Worm (Caenorhabditis elegans) whole organism, early embryonic: Measurements from ENCODE around the gene clec-187.

Experiments
- ama-1 ChIP-seq: fragments of 150-350 bp; optimal IDR thresholded peaks from 2 replicates; lab custom pipeline; 2014
- ceh-13 ChIP-seq: fragments of 200-800 bp; sonication (Bioruptor generic); optimal IDR thresholded peaks from 2 replicates; lab custom pipeline; 2018; ENCODE audit warnings: mild to moderate bottlenecking, missing genetic modification characterization, missing compliant biosample characterization
- ceh-36 ChIP-seq: sonication (generic microtip); optimal IDR thresholded peaks from 2 replicates; lab custom pipeline; 2016; ENCODE audit warnings: missing genetic modification characterization, inconsistent platforms, missing compliant biosample characterization
- flt-1 ChIP-seq: fragments of 200-800 bp; sonication (Bioruptor generic); IDR thresholded peaks from 2 replicates; pipeline ENCODE4 v1.3.6; 2022; ENCODE audit warnings: missing genetic modification characterization, missing compliant biosample characterization
- hmbx-1 ChIP-seq: sonication (generic microtip); optimal IDR thresholded peaks from 2 replicates; lab custom pipeline; 2016; ENCODE audit warnings: mild to moderate bottlenecking, missing genetic modification characterization, missing compliant biosample characterization
- hnd-1 ChIP-seq: sonication (generic microtip); optimal IDR thresholded peaks from 2 replicates; lab custom pipeline; 2016; ENCODE audit warnings: missing genetic modification characterization, missing compliant biosample characterization
- pes-1 ChIP-seq: fragments of 200-800 bp; sonication (Bioruptor generic); IDR thresholded peaks from 2 replicates; pipeline ENCODE4 v1.3.6; 2022; ENCODE audit warnings: missing genetic modification reagents, missing genetic modification characterization, missing compliant biosample characterization
- sea-1 ChIP-seq: fragments of 200-800 bp; sonication (Bioruptor generic); conservative IDR thresholded peaks from 2 replicates; pipeline ENCODE4 v1.3.6; 2022; ENCODE audit warnings: missing genetic modification characterization, missing compliant biosample characterization
- tbx-11 ChIP-seq: fragments of 200-800 bp; sonication (Bioruptor generic); IDR thresholded peaks from 2 replicates; pipeline ENCODE4 v1.3.6; 2022; ENCODE audit warnings: missing genetic modification characterization, missing compliant biosample characterization
- tbx-37 ChIP-seq: fragments of 200-800 bp; sonication (Bioruptor generic); conservative IDR thresholded peaks from 2 replicates; pipeline ENCODE4 v1.3.6; 2022; ENCODE audit warnings: missing genetic modification reagents, missing genetic modification characterization, missing compliant biosample characterization

ce11 chrIV:12834417-12834731 is 36.9 kb downstream of the clec-187 start:
- no peak for TF ChIP-seq ama-1 (lab: Kevin White, UChicago)
- no peak for TF ChIP-seq sea-1 (GFP tag; lab: Robert Waterston, UW)
- no peak for TF ChIP-seq ceh-13
- no peak for TF ChIP-seq ceh-36
- TF ChIP-seq tbx-37 (GFP tag; lab: Robert Waterston, UW) = no peak
- TF ChIP-seq hmbx-1 (tag; lab: Kevin White, UChicago) = no peak
- no peak for TF ChIP-seq pes-1 (GFP tag; lab: Robert Waterston, UW)
- no peak for TF ChIP-seq tbx-11 (GFP tag; lab: Robert Waterston, UW)
- no peak for TF ChIP-seq flt-1 (GFP tag; lab: Robert Waterston, UW)
- TF ChIP-seq hnd-1 = no peak
